Fruit fly (Drosophila melanogaster) whole organism, embryonic: ENCODE measurements around the gene CG12118.

Experiments used
- Bgb ChIP-seq: fragments of 200-800 bp; sonication (Bioruptor generic); IDR thresholded peaks from 2 replicates; pipeline ENCODE4 v1.3.6; 2022; ENCODE audit warnings: missing biosample characterization, missing genetic modification characterization; ENCODE audit not compliant: partially characterized antibody
- CG13894 ChIP-seq: fragments of 200-800 bp; sonication (Bioruptor generic); optimal IDR thresholded peaks from 3 replicates; lab custom pipeline; 2018; ENCODE audit warnings: missing biosample characterization, mild to moderate bottlenecking, missing genetic modification characterization, moderate library complexity
- CG18619 ChIP-seq: fragments of 200-800 bp; sonication (Bioruptor generic); optimal IDR thresholded peaks from 3 replicates; lab custom pipeline; 2017; ENCODE audit warnings: missing biosample characterization, mild to moderate bottlenecking, missing genetic modification characterization
- CG2129 ChIP-seq: fragments of 200-800 bp; sonication (Bioruptor generic); IDR thresholded peaks from 2 replicates; pipeline ENCODE4 v1.3.6; 2022; ENCODE audit warnings: missing biosample characterization, missing genetic modification characterization; ENCODE audit not compliant: partially characterized antibody
- CG2875 ChIP-seq: fragments of 200-800 bp; sonication (Bioruptor generic); optimal IDR thresholded peaks from 2 replicates; lab custom pipeline; 2017; ENCODE audit warnings: missing biosample characterization, mild to moderate bottlenecking, missing genetic modification characterization, missing genetic modification reagents
- CG32772 ChIP-seq: fragments of 200-800 bp; sonication (Bioruptor generic); IDR thresholded peaks from 2 replicates; pipeline ENCODE4 v1.3.6; 2022; ENCODE audit warnings: missing biosample characterization, missing genetic modification characterization
- CG34224 ChIP-seq: fragments of 200-800 bp; sonication (Bioruptor generic); IDR thresholded peaks from 3 replicates; pipeline ENCODE4 v1.3.6; 2022; ENCODE audit warnings: missing biosample characterization, missing genetic modification characterization; ENCODE audit not compliant: partially characterized antibody
- CG3995 ChIP-seq: fragments of 200-800 bp; sonication (Bioruptor generic); optimal IDR thresholded peaks from 3 replicates; lab custom pipeline; 2016; ENCODE audit warnings: missing biosample characterization, missing genetic modification characterization
- CG42726 ChIP-seq: fragments of 200-800 bp; sonication (Bioruptor generic); IDR thresholded peaks from 2 replicates; pipeline ENCODE4 v1.3.6; 2022; ENCODE audit warnings: missing biosample characterization, missing genetic modification characterization; ENCODE audit not compliant: partially characterized antibody
- CG6791 ChIP-seq: fragments of 200-800 bp; sonication (Bioruptor generic); IDR thresholded peaks from 3 replicates; pipeline ENCODE4 v1.3.6; 2022; ENCODE audit warnings: missing biosample characterization, missing genetic modification characterization; ENCODE audit not compliant: partially characterized antibody
- CG7963 ChIP-seq: fragments of 200-800 bp; sonication (Bioruptor generic); IDR thresholded peaks from 3 replicates; pipeline ENCODE4 v1.3.6; 2022; ENCODE audit warnings: missing biosample characterization, missing genetic modification characterization; ENCODE audit not compliant: partially characterized antibody
- CG9797 ChIP-seq: fragments of 200-800 bp; sonication (Bioruptor generic); optimal IDR thresholded peaks from 3 replicates; lab custom pipeline; 2018; ENCODE audit warnings: missing biosample characterization, mild to moderate bottlenecking, missing genetic modification characterization
- Dfd ChIP-seq, 2 experiments: fragments of >200 bp; optimal IDR thresholded peaks; 2 replicates each; lab custom pipeline; 2017; ENCODE audit warnings: missing biosample characterization in 2 of 2, missing genetic modification characterization in 2 of 2
- Dp ChIP-seq: fragments of 200-800 bp; sonication (Bioruptor generic); optimal IDR thresholded peaks from 2 replicates; lab custom pipeline; 2018; ENCODE audit warnings: missing biosample characterization, mild to moderate bottlenecking, missing genetic modification characterization, moderate library complexity
- Dref ChIP-seq: fragments of 200-800 bp; sonication (Bioruptor generic); IDR thresholded peaks from 2 replicates; pipeline ENCODE4 v1.3.6; 2022; ENCODE audit warnings: missing biosample characterization, missing genetic modification characterization
- E2f2 ChIP-seq: fragments of 200-800 bp; sonication (Bioruptor generic); IDR thresholded peaks from 2 replicates; pipeline ENCODE4 v1.3.6; 2022; ENCODE audit warnings: missing biosample characterization, missing genetic modification characterization
- GATAe ChIP-seq: fragments of 200-800 bp; sonication (Bioruptor generic); conservative IDR thresholded peaks from 2 replicates; pipeline ENCODE4 v1.3.6; 2022; ENCODE audit warnings: missing biosample characterization, missing genetic modification characterization
- Gsc ChIP-seq: fragments of 200-800 bp; sonication (Bioruptor generic); IDR thresholded peaks from 2 replicates; pipeline ENCODE4 v1.3.6; 2022; ENCODE audit warnings: missing biosample characterization, missing genetic modification characterization
- HLH4C ChIP-seq: fragments of 200-800 bp; sonication (Bioruptor generic); IDR thresholded peaks from 3 replicates; pipeline ENCODE4 v1.3.6; 2022; ENCODE audit warnings: missing biosample characterization, missing genetic modification characterization; ENCODE audit not compliant: partially characterized antibody
- HmgD ChIP-seq: fragments of 200-800 bp; sonication (Bioruptor generic); optimal IDR thresholded peaks from 3 replicates; lab custom pipeline; 2016; ENCODE audit warnings: missing biosample characterization, missing genetic modification characterization
- Hr39 ChIP-seq: fragments of >200 bp; optimal IDR thresholded peaks from 2 replicates; lab custom pipeline; 2017
- MESR4 ChIP-seq: fragments of 200-800 bp; sonication (Bioruptor generic); optimal IDR thresholded peaks from 2 replicates; lab custom pipeline; 2018; ENCODE audit warnings: missing biosample characterization, mild to moderate bottlenecking, missing genetic modification characterization, moderate library complexity
- Rfx ChIP-seq: fragments of 200-800 bp; sonication (Bioruptor generic); IDR thresholded peaks from 2 replicates; pipeline ENCODE4 v1.3.6; 2022; ENCODE audit warnings: missing biosample characterization, missing genetic modification characterization
- Sin3A ChIP-seq: fragments of >200 bp; optimal IDR thresholded peaks from 2 replicates; lab custom pipeline; 2018
- Sry-δ ChIP-seq: fragments of 200-800 bp; sonication (Bioruptor generic); optimal IDR thresholded peaks from 2 replicates; lab custom pipeline; 2016; ENCODE audit warnings: missing biosample characterization, missing genetic modification characterization
- Xbp1 ChIP-seq: fragments of 200-800 bp; sonication (Bioruptor generic); optimal IDR thresholded peaks from 3 replicates; lab custom pipeline; 2016; ENCODE audit warnings: missing biosample characterization, mild to moderate bottlenecking, missing genetic modification characterization
- YL-1 ChIP-seq: fragments of 200-800 bp; sonication (Bioruptor generic); optimal IDR thresholded peaks from 3 replicates; lab custom pipeline; 2017; ENCODE audit warnings: missing biosample characterization, mild to moderate bottlenecking, missing genetic modification characterization
- ato ChIP-seq: fragments of 200-800 bp; sonication (Bioruptor generic); IDR thresholded peaks from 2 replicates; pipeline ENCODE4 v1.3.6; 2022; ENCODE audit warnings: missing biosample characterization, missing genetic modification characterization; ENCODE audit not compliant: partially characterized antibody
- bbx ChIP-seq: fragments of 200-800 bp; sonication (Bioruptor generic); IDR thresholded peaks from 2 replicates; pipeline ENCODE4 v1.3.6; 2022; ENCODE audit warnings: missing biosample characterization, missing genetic modification characterization; ENCODE audit not compliant: partially characterized antibody
- chif ChIP-seq, 2 experiments: fragments of 200-800 bp; sonication (Bioruptor generic); optimal IDR thresholded peaks; 3 replicates each; lab custom pipeline; 2016; ENCODE audit warnings: missing biosample characterization in 2 of 2, missing genetic modification characterization in 2 of 2
- chinmo ChIP-seq: fragments of 200-800 bp; sonication (Bioruptor generic); IDR thresholded peaks from 4 replicates; pipeline ENCODE4 v1.3.6; 2022; ENCODE audit warnings: missing biosample characterization, missing genetic modification characterization; ENCODE audit not compliant: partially characterized antibody
- crp ChIP-seq, 2 experiments: fragments of 200-800 bp; sonication (Bioruptor generic); optimal IDR thresholded peaks; 2 replicates in 1 of 2; 3 replicates in 1 of 2; lab custom pipeline; 2017; ENCODE audit warnings: missing biosample characterization in 2 of 2, missing genetic modification characterization in 2 of 2, mild to moderate bottlenecking in 1 of 2, moderate library complexity in 1 of 2
- gce ChIP-seq: fragments of 200-800 bp; sonication (Bioruptor generic); IDR thresholded peaks from 3 replicates; pipeline ENCODE4 v1.3.6; 2022; ENCODE audit warnings: missing biosample characterization, missing genetic modification characterization
- gsb-n ChIP-seq: fragments of 200-800 bp; sonication (Bioruptor generic); optimal IDR thresholded peaks from 3 replicates; lab custom pipeline; 2018; ENCODE audit warnings: missing biosample characterization, mild to moderate bottlenecking, missing genetic modification characterization
- hbn ChIP-seq: fragments of 200-800 bp; sonication (Bioruptor generic); IDR thresholded peaks from 2 replicates; pipeline ENCODE4 v1.3.6; 2022; ENCODE audit warnings: missing biosample characterization, missing genetic modification characterization; ENCODE audit not compliant: partially characterized antibody
- inv ChIP-seq: fragments of 200-800 bp; sonication (Bioruptor generic); IDR thresholded peaks from 2 replicates; pipeline ENCODE4 v1.3.6; 2022; ENCODE audit warnings: missing biosample characterization, missing genetic modification characterization; ENCODE audit not compliant: partially characterized antibody
- klu ChIP-seq: fragments of 200-800 bp; sonication (Bioruptor generic); IDR thresholded peaks from 2 replicates; pipeline ENCODE4 v1.3.6; 2022; ENCODE audit warnings: missing biosample characterization, missing genetic modification characterization
- mld ChIP-seq: fragments of 200-800 bp; sonication (Bioruptor generic); IDR thresholded peaks from 3 replicates; pipeline ENCODE4 v1.3.6; 2022; ENCODE audit warnings: missing biosample characterization, missing genetic modification characterization; ENCODE audit not compliant: partially characterized antibody
- nerfin-2 ChIP-seq: fragments of 200-800 bp; sonication (Bioruptor generic); IDR thresholded peaks from 2 replicates; pipeline ENCODE4 v1.3.6; 2022; ENCODE audit warnings: missing biosample characterization, missing genetic modification characterization; ENCODE audit not compliant: partially characterized antibody
- nmo ChIP-seq: fragments of 200-800 bp; sonication (Bioruptor generic); optimal IDR thresholded peaks from 2 replicates; lab custom pipeline; 2018; ENCODE audit warnings: missing biosample characterization, mild to moderate bottlenecking, missing genetic modification characterization, moderate library complexity
- pita ChIP-seq: fragments of 200-800 bp; sonication (Bioruptor generic); optimal IDR thresholded peaks from 2 replicates; lab custom pipeline; 2017; ENCODE audit warnings: missing biosample characterization, mild to moderate bottlenecking, missing genetic modification characterization
- pzg ChIP-seq: fragments of 200-800 bp; sonication (Bioruptor generic); optimal IDR thresholded peaks from 3 replicates; lab custom pipeline; 2018; ENCODE audit warnings: missing biosample characterization, mild to moderate bottlenecking, missing genetic modification characterization, moderate library complexity
- repo ChIP-seq: fragments of 200-800 bp; sonication (Bioruptor generic); optimal IDR thresholded peaks from 2 replicates; lab custom pipeline; 2016; ENCODE audit warnings: missing biosample characterization, missing genetic modification characterization
- row ChIP-seq: fragments of 200-800 bp; sonication (Bioruptor generic); IDR thresholded peaks from 3 replicates; pipeline ENCODE4 v1.3.6; 2022; ENCODE audit warnings: missing biosample characterization, missing genetic modification characterization
- sima ChIP-seq: fragments of 200-800 bp; sonication (Bioruptor generic); optimal IDR thresholded peaks from 2 replicates; lab custom pipeline; 2016; ENCODE audit warnings: missing biosample characterization, missing genetic modification characterization
- sug ChIP-seq: fragments of 200-800 bp; optimal IDR thresholded peaks from 2 replicates; lab custom pipeline; 2019; ENCODE audit warnings: missing biosample characterization, mild to moderate bottlenecking, missing genetic modification characterization, moderate library complexity
- tna ChIP-seq: fragments of 200-800 bp; sonication (Bioruptor generic); IDR thresholded peaks from 2 replicates; pipeline ENCODE4 v1.3.6; 2022; ENCODE audit warnings: missing biosample characterization, missing genetic modification characterization; ENCODE audit not compliant: partially characterized antibody
- zen2 ChIP-seq: fragments of 200-800 bp; sonication (Bioruptor generic); IDR thresholded peaks from 3 replicates; pipeline ENCODE4 v1.3.6; 2022; ENCODE audit warnings: missing biosample characterization, missing genetic modification characterization; ENCODE audit not compliant: partially characterized antibody
- zfh1 ChIP-seq: fragments of 200-800 bp; sonication (Bioruptor generic); IDR thresholded peaks from 3 replicates; pipeline ENCODE4 v1.3.6; 2022; ENCODE audit warnings: missing biosample characterization, missing genetic modification characterization

CG12118 gene

DNA sequence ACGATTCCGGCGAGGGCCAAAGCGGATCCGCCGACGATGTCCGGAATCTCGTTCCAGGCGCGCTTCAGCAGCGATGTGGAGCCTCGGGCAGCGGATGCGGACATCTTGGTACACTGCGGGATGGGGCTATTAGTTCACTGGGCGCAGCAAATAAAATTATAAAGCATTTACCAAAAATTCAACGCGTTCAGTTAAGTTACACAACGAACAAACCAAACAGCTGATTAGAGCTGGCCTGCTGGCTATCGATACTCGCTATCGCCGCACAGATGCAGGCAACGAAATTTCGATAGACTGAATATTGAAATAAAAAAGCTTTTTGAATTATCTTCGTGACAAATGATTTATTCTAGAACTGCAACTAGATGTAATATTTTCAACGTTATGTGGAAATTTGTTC is 36.5 kb downstream of the CG12118 start, which contains the start of gene NdufA3 (continued):
- TF ChIP-seq pita (GFP tag; lab: Kevin White, UChicago) (no peak), Sin3A (lab: Kevin White, UChicago) (no peak), chinmo (GFP tag; lab: Robert Waterston, UW) (0 out of 4 replicates have a peak, but pooled peaks have one; percentile 71), hbn (GFP tag; lab: Robert Waterston, UW) (peak; percentile 81), CG18619 (GFP tag; lab: Kevin White, UChicago) (no peak), chif (GFP tag; optimal IDR thresholded peaks at IDR 0.05; lab: Kevin White, UChicago) (no peak), inv (GFP tag; lab: Robert Waterston, UW) (peak; percentile 66), Bgb (GFP tag; lab: Robert Waterston, UW) (peak; percentile 81), Sry-δ (peak; percentile 86), zen2 (GFP tag; lab: Robert Waterston, UW) (peak; percentile 67; the same call in 2 of the 3 replicates), gce (GFP tag; lab: Robert Waterston, UW) (no peak), HmgD (GFP tag; lab: Kevin White, UChicago) (no peak), Dref (peak; percentile 84), E2f2 (GFP tag; lab: Robert Waterston, UW) (peak; percentile 50), YL-1 (GFP tag; lab: Kevin White, UChicago) (peak; percentile 56), sima (no peak), CG2129 (peak; percentile 64), HLH4C (GFP tag; lab: Robert Waterston, UW) (peak; percentile 78), Gsc (GFP tag; lab: Robert Waterston, UW) (no peak), mld (GFP tag; lab: Robert Waterston, UW) (0 out of 3 replicates have a peak, but pooled peaks have one; percentile 40), zfh1 (no peak), Rfx (GFP tag; lab: Robert Waterston, UW) (peak; percentile 20; the same call in 1 of the 2 replicates), pzg (GFP tag; lab: Kevin White, UChicago) (peak; percentile 62), CG6791 (peak; percentile 87), tna (GFP tag; lab: Robert Waterston, UW) (peak; percentile 71), CG9797 (peak; percentile 25), MESR4 (peak; percentile 77), crp (GFP tag; optimal IDR thresholded peaks at IDR 0.05; lab: Kevin White, UChicago) (peak; percentile 3 to 87), gsb-n (tag; lab: Kevin White, UChicago) (no peak), CG3995 (GFP tag; lab: Kevin White, UChicago) (peak; percentile 85), CG2875 (GFP tag; lab: Kevin White, UChicago) (no peak), CG34224 (GFP tag; lab: Robert Waterston, UW) (peak; percentile 86; the same call in 2 of the 3 replicates), nerfin-2 (GFP tag; lab: Robert Waterston, UW) (peak; percentile 80), CG42726 (peak; percentile 73; the same call in 1 of the 2 replicates), Xbp1 (GFP tag; lab: Kevin White, UChicago) (no peak), CG13894 (tag; lab: Kevin White, UChicago) (no peak), GATAe (GFP tag; lab: Robert Waterston, UW) (no peak), sug (peak; percentile 31), klu (no peak), Dp (peak; percentile 46), CG7963 (peak; percentile 73), Dfd (GFP tag; optimal IDR thresholded peaks at IDR 0.05; lab: Kevin White, UChicago) (no peak), bbx (peak; percentile 83), row (peak; percentile 67), ato (GFP tag; lab: Robert Waterston, UW) (peak; percentile 67; the same call in 1 of the 2 replicates), nmo (GFP tag; lab: Kevin White, UChicago) (peak; percentile 5), repo (no peak), Hr39 (no peak), CG32772 (GFP tag; lab: Robert Waterston, UW) (no peak)
